Fruit fly (Drosophila melanogaster) ovary, adult (tissue): ENCODE measurements around the gene rictor.

ENCODE experiments used
- CG17801 ChIP-seq: fragments of 200-800 bp; optimal IDR thresholded peaks from 2 replicates; lab custom pipeline; 2019; ENCODE audit warnings: missing biosample characterization, mild to moderate bottlenecking, missing genetic modification characterization, moderate library complexity; ENCODE audit not compliant: partially characterized antibody

rictor gene

DNA sequence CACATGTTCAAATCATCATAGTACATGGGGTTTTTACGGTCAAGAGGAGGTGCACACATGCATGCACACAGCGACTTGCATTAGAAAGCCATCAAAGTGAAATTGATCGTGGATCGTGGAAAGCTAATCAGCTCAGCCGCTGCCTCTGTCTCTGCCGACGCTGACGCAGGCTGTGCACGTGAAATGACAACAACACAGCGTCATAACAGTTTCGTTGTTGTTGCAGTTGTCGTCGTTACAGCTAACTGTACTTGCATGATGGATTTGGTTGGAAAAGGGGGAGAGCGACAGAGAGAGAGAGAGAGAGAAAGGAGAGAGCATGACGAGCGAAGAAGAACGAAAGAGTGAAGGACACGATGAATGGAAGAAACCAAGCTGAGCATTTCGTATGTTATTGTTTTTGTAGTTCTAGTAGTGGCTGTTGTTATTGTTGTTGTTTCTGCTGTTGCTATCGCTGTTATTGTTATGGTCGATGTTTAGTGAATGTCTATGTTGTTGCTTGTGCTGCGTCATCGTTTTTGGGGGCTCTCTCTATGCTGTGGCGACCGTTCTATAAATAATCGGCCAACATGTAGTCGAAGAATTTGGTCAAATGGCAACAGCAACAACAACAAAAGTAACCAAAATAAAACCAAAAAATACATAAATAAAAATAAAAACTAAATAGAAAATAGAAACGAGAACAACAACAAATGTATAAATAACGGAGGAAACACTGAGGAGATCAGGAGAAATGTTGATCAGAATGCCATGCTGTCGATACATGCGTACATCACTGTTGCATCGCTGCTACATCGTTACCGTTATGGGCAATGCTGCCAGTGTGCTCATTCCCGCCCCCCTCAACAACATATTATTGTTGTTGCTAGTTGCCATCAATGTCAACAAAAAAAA lies 991 bp downstream of the rictor start:
- TF ChIP-seq CG17801 (GFP tag; lab: Kevin White, UChicago), result no peak

DNA sequence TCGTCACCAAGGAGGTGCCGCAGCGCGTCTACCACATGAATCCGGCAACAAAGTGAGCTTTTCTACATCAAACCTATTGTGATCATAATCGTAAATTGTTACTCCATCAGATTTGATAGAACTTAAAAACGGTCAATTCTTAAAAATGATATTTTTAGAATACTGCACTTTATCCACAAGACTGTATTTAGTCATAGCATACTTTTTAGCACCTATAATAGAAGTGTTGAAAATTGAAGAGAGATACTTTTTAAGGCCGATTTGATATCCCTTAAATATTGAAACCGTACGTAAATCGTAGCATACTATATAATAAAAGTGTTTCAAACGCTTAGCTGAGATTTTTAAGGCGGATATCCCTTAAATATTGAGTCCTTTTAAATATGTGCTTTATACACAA lies 10.9 kb downstream of the rictor start:
- no peak for TF ChIP-seq CG17801 (GFP tag; lab: Kevin White, UChicago)

DNA sequence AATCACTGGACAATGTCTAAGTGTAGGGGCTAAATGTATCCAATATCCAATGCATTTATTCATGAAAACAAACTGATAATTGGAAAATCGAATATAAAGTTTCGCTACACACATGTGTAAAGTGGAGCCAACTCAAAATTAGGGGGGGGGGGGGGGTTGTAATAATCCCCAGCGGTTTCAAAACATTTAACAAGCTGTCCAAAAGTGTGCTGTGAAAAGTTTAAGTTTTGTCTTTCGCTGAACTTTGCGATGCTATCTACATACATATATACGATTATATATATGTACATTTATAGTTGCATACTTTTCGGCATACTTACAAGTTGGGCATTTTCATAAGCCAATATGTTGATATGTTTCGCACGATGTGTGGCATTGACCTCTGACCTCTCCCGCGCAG lies 11.7 kb downstream of the rictor start:
- no peak for TF ChIP-seq CG17801 (GFP tag; lab: Kevin White, UChicago)

DNA sequence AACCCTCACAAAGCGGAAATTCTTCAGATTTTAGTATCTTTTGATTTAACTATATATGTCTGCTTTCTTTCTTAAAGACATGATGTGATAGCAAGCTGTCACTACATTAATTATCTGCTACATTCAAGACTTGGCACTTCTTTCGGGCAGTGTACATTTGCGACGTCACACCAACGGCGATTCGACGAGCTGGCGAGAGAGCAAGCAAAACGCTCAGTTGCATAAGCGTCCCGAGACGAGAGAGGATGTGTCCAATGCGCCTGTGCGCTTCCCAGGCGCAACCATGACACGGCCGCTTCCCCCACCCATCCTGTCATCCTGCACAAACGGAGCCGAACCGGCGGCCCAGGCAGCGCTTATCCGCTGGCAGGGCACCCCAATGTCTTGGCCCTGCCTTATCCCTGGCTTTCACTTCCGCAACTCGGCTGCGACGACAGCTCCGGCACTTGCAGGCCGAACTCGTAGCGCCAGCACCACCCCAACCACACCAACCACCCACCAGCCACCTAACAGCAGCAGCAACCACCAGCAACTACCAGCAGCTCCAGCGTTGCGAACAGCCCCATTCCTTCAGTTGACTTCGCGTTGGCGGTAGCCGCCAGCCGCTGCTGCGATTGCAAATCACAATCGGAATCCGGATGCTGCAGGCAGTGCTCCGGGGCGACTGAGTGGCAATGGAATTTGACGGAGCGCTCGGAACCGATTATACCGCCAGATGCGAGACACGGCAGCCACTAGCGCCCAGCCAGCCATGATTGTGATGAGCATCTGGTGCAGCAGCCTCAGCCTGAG lies 12.4 kb downstream of the rictor start, which contains the start of gene Hs3st-B:
Hs3st-B (plus strand) TSS at position 214 of the 792 bp plus-strand sequence.
- no peak for TF ChIP-seq CG17801 (GFP tag; lab: Kevin White, UChicago)

DNA sequence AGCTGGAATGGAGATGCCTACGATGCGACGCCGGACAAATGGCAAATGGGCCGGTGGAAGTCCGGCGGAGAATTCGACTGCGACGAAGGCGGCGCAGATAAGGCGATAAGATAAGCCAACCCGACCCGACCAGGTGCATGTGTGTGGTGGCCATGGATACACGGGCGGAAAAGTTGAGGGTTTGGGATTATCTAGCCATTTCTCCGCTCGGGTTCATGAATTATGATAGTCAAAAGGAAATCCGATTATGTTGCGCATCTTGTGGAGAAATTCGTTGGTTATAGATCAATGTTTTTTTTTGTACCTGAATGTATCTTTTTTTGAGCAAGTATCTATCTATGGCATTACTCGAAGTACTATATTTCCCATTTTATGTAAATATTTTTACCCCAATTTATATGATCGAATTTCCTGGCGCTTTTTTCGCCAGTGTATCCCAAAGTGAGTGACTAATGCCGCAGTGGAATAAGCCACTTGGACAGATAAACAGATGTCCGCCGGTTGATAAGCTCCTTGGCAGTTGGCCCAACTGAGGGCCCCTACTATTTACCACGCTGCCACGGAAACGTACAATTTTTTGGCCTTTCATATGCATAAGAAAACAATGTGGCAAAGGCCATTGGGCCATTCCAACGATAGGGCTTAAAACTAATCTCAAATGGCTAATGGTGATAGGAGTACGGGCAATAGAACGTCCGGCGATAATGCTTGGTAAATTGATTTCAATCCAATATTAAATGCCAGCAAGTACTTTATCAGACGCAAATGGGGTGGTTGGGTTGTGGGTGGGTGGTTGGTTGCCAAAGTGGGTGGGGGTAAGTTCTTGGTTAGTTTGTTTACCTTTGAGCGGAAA lies 13.6 kb downstream of the rictor start, which contains the start of gene CG7992:
CG7992 (minus strand) TSS at position 51 of the 853 bp plus-strand sequence.
- TF ChIP-seq CG17801 (GFP tag; lab: Kevin White, UChicago), result no peak

DNA sequence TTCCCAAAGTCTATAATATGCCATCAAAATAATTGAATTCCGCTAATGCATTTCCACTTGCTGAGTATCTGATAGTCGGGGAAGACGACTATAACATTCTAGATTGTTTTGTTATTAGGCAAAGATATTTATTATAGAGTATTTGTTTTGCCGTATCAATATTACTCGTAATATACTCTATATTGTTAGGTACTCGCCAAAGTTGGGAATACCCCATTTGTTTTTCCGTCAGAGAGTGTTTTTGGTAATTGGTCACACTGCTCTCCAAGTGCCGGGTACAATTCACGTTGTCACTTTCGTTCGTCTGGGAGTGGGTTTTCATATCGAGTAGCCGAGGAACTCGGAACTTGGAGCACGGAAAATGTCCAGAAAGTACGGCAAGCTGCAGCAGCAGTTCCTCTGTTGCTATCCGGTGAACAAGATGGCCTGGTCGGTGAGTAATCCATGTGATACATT lies 17.6 kb downstream of the rictor start, which contains the start of gene CG7889:
CG7889 (plus strand) TSS at position 253 of the 456 bp plus-strand sequence.
- no peak for TF ChIP-seq CG17801 (GFP tag; lab: Kevin White, UChicago)

DNA sequence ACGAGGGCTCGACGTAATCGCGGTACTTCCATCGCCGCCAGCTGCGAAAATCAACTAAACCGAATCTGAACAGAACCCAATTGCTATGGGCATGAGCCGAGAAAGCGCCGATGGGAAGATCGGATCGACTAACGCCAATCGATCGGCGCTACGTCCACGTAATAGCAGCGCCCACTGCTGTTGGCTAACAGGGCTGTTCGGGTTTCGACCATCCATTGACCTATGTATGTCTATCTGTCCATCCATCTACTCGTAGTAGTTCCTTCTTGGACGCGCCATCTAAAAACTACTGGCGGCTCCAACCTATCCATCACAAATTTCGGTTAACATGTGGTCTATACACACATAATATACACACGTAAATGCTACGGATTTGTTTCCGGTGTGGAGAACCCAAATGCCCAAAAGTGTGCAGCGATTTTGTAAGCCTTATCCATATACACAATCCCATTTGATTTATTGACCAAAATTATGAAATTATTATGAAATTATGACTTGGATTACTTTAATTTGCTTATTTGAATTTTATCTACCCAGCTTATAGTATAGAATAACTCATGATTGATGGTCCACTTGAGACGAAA lies 19.2 kb downstream of the rictor start, which contains the start of gene CG14196:
CG14196 (minus strand) TSS at position 51 of the 584 bp plus-strand sequence.
- no peak for TF ChIP-seq CG17801 (GFP tag; lab: Kevin White, UChicago)

DNA sequence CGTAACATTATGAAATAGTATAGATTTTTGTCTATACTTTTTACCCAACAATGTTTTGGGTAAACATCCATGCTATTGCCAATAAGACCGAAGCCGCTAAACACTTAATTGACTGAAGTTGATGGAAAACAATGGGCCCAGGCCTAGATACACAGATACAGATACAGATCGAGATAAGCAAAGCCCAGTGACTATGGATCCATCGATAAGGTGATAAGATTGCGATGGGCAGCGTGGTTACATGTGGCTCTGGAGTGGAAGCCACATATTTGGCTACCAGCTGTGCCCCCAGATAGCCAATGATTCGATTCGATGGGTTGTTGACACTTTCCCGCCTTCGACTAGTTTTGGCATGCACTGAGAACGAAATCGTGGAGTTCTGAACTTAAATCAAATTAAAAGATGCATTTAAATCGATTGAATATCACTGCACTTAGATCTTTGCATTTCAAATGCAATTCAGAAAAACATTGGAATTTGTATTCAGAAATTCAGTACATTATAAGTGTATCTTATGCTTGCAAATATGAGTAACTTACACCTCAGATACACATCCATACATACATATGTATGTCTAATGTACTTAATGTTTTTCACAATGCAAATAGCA lies 20.7 kb downstream of the rictor start:
- no peak for TF ChIP-seq CG17801 (GFP tag; lab: Kevin White, UChicago)

DNA sequence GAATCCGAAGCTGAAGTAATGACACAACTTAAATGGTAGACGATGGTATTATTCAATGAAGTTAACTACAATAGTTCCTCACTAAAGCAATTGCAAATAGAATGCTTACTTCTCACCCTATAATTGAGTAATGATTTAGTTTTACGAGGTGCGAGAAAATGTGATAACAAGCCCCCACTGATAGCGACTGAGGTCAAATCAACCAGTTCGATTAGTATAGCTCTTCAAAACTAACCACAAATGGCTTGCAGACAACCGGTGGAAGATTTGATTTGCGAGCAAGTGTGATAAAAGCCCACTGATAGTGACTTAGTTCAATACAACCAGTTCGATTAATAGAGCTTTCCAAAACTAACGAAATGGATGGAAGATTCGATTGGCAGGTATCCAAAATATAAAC lies 21.7 kb downstream of the rictor start:
- TF ChIP-seq CG17801 (GFP tag; lab: Kevin White, UChicago), result no peak

DNA sequence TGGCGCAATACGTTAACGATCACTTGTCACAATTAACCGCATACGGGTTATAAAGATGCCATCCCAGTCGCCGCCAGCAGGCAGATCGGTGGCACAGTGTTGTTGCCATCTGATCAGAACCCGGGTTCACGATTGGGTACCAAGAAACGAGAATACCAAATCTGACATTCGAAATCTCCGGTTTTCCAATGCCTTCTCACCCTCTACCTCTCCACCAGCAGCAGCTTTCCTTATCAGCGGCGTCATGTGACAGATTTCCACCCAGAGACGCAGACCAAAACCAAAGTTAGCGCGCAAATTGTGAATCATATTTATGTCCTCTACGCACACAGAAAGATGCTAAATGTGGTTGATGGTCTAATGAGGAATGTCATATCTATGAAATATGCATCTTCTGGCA lies 22.4 kb downstream of the rictor start:
- TF ChIP-seq CG17801 (GFP tag; lab: Kevin White, UChicago), result no peak

DNA sequence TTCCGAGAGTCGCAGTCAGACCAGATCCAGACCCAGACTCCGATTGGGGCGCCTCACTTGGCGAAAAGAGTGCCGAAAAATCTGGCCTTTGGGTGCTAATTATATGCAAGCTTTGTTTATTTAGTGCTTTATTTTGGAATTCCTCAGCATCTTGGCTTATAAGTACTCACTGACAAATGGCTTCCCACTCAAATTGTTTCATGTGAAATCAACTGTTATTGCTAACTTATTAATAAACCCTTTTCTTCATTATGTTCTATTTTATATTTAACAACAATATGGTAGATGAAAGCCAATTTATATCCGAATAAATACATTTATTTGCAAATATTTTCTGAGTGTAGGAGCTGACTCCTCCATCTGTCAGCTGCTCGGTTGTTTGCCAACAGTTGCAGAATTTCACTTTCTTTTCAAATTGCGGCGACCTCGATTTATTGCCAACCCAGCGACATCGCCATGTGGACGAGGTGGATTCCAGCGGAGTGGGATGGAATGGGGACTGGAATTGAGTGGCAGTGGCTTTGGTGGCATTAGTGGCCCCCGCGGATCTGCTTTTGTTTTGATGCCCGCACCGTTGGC lies 31.1 kb downstream of the rictor start:
- TF ChIP-seq CG17801 (GFP tag; lab: Kevin White, UChicago), result no peak

DNA sequence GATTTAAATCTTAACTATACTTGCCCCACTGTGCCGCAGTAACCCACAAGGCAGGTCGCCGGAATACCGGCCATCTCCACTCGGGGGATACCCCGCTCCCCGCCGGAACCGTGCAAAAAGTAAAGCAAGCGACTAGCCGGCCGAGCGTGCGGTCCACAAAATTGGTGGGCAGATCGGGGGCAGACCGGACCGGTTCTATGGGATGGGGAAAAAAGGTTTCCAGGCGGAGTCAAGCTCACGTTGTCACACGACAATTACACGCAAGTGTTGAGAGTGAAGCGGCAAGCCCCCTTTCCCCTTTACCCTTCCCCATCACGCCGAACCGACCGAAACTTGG lies 35.8 kb downstream of the rictor start:
- TF ChIP-seq CG17801 (GFP tag; lab: Kevin White, UChicago), result no peak

DNA sequence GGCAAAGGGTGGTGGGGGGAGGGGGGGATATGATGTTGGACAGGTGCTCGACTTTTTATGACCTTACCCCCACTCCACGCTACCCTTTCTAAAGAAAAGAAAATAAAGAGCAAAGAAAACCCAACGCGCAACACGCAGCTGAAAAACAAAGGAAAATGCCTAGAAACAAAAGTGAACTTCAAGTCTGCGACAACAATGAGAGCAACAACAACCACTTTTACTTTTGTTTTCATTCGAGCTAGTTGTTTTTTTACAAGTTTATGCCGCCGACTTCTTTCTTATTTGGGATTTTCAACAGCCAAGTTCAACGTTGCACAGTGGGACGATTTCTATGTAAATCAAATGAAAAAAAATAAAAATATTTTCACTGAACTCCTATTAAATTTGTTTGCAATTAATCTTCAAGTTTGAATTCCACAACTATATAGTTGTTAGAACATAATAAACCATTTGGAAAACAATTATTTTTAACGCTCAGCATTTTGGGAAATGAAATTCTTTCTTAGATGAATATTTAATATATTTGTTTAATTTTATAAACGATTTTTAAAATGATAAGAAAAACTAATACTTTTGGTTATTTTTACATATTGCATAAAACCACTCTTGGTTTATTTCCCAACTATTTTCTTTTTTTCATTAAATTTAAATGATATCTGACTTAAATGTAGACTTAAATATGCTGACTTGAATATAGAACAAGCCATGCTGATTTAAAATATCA lies 36.3 kb downstream of the rictor start:
- no peak for TF ChIP-seq CG17801 (GFP tag; lab: Kevin White, UChicago)
